Worm (Caenorhabditis elegans): Measurements from ENCODE around the gene nspg-6.
A peak's percentile ranks its signal among the peaks of the same experiment; 100 is the strongest.

The nspg-6 gene

DNA sequence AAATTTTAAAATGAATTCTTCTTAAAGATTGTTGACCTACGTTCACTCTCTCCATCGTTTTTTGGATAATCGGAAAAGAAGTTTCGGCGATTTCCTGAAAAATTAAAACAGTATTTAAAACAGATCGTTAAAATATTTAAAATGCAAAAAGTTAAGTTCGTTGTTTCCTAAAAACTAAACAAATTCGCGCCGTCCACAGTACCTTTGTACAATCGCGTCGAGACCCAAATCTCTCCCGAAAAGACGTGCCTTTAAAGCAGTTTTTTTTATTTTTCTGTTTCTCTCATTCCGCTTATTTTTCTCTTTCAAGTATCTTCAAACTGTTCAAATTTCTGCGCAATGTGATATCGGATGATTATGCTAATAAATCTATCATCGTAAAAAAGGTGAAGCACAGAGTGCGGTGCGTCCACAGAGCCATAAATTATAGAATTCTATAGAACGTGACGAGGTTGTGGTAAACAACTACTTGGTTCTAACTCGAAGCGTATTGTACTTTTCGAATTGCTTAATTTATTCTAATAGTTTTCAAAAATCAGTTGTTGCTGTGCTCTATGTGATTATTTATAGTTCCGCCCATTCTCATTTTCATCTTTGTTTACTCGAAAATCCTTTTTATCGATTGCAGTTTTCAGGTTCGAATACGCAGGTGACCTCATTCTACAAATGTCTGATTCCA lies 4.0 kb downstream of the nspg-6 start, which contains the start of the genes F56C9.6 and F56C9.3:
F56C9.6 (minus strand) TSS at position 112 of the 679 bp plus-strand sequence.
F56C9.3 (plus strand) TSS at position 629 of the 679 bp plus-strand sequence.
- TF ChIP-seq egl-27 (tag; optimal IDR thresholded peaks at IDR 0.05) = no peak
- TF ChIP-seq elt-1 (tag; optimal IDR thresholded peaks at IDR 0.05) = no peak
- TF ChIP-seq nhr-25 (tag; optimal IDR thresholded peaks at IDR 0.05) = no peak
- no peak for TF ChIP-seq sea-2 (GFP tag; optimal IDR thresholded peaks at IDR 0.05)
- no peak for TF ChIP-seq egl-5 (tag; optimal IDR thresholded peaks at IDR 0.05)
- TF ChIP-seq ZK546.5 (tag; optimal IDR thresholded peaks at IDR 0.05) = no peak

DNA sequence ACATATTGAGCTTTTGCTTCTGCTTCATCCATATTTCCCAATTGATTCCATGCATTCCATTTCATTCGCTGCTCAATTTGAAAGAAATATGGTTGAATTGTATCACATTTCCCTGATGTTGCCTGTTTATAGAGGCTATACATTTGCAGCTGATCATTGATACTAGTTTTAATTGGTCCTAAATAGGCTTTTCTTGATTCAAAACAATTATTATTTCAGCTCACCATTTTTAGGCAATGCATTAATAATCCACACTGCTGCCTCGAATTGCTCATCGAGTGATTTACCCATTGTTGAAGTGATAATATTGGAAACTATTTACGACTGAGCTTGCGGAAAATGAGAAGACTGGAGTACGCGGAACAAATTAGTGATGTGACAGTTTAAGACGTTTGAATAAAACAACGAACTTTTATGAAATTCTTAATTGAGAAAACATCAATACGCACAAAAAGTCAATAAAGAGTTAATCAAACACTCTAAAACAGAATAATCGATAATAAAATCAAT lies 6.1 kb downstream of the nspg-6 start, which contains the start of gene acbp-4:
acbp-4 (minus strand) TSS at position 510 of the 510 bp plus-strand sequence.
- peak; percentile 32 for TF ChIP-seq ceh-28 (tag; optimal IDR thresholded peaks at IDR 0.05)
- TF ChIP-seq elt-3 (tag; optimal IDR thresholded peaks at IDR 0.05) = no peak

DNA sequence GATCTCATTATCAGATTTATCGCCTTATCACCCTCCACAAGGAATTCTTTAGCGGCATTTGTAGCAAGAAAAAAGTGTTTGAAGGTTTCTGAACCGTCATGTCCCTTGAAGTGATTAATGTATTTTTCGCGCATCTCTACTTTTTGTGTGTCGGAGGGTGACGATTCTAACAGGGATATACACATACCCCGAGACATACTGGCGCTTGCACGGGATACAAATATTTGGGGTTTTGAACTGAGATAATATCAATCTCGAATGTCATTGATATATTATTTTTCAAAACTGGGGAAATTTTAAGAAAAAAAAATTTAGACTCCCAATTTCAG lies 9.2 kb downstream of the nspg-6 start:
- TF ChIP-seq sea-2 (GFP tag; optimal IDR thresholded peaks at IDR 0.05) (no peak), unc-39 (tag; optimal IDR thresholded peaks at IDR 0.05) (no peak), elt-3 (tag; optimal IDR thresholded peaks at IDR 0.05) (peak in 1 of 3 experiments; percentile 13), hmg-11 (tag; optimal IDR thresholded peaks at IDR 0.05) (no peak), nhr-23 (tag; optimal IDR thresholded peaks at IDR 0.05) (peak; percentile 33), nhr-12 (tag; optimal IDR thresholded peaks at IDR 0.05) (no peak), daf-12 (tag; optimal IDR thresholded peaks at IDR 0.05) (no peak), nhr-25 (tag; optimal IDR thresholded peaks at IDR 0.05) (peak; percentile 30), mml-1 (tag; optimal IDR thresholded peaks at IDR 0.05) (no peak), nhr-43 (tag; optimal IDR thresholded peaks at IDR 0.05; ENCODE audit: poor library complexity, severe bottlenecking) (peak; percentile 43), tbx-2 (tag; optimal IDR thresholded peaks at IDR 0.05) (no peak), nhr-11 (tag; optimal IDR thresholded peaks at IDR 0.05) (no peak), zag-1 (tag; optimal IDR thresholded peaks at IDR 0.05) (no peak), jun-1 (tag; optimal IDR thresholded peaks at IDR 0.05) (no peak)

DNA sequence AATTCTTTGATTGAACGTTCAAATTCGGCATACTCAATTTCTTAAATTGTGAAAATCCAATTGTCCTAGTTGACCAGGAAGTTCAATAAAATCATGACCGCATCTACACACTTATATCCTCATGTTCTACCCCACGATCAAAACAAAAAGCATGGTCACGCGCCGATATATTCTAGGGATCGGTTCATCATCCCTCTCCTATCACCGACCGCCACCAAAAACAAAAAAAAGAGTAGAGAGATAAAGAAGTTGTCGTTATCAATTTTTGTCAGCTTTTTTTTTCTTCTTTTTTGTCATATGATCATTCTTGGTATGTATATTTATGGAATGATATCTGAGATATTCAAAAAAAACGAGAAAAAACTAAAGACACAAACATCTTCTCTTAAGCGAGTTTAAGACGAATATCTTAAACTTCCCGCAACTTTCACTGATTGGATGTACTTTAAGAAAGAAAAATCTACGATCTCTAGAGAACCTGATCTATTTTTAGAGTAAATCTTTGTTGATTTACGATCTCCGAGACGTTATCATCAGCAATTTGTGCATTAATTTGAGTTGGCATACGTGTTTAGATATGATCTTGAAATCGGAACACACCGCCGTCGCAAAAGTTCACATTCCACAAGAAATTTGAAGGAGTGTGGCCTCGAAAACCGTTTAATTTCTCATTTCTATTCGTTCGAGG lies 9.7 kb downstream of the nspg-6 start:
- TF ChIP-seq fkh-2 (tag; optimal IDR thresholded peaks at IDR 0.05) = no peak
- TF ChIP-seq snpc-4 (tag; optimal IDR thresholded peaks at IDR 0.05) = no peak
- peak; percentile 38 for TF ChIP-seq nhr-43 (tag; optimal IDR thresholded peaks at IDR 0.05; ENCODE audit: poor library complexity, severe bottlenecking)
- TF ChIP-seq elt-3 (tag; optimal IDR thresholded peaks at IDR 0.05) = peak in 1 of 3 experiments; percentile 55
- TF ChIP-seq nhr-23 (tag; optimal IDR thresholded peaks at IDR 0.05) = peak; percentile 79
- TF ChIP-seq elt-1 (tag; optimal IDR thresholded peaks at IDR 0.05) = peak; percentile 35
- TF ChIP-seq nfya-1 (tag; optimal IDR thresholded peaks at IDR 0.05; ENCODE audit: insufficient read depth) = peak; percentile 13

DNA sequence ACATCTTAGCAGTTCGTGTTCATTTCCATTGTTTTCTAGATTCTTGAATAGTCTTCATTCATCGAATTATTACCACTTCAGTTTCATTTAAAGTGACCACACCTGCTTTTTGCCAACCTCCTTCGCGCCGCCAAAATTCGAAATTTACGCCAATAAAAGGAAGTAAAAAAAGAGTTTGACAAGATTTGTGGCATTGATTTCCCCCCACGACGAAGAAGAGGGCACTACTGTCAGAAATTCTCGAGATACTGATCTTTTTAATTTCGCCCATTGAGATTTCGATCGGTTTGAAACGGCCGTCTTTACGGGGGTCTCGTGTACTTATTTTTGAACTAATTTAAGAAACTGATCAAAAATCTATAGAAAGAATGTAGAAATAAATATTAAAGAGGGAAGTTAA lies 13.1 kb downstream of the nspg-6 start:
- no peak for TF ChIP-seq ztf-4 (tag; optimal IDR thresholded peaks at IDR 0.05)
- no peak for TF ChIP-seq nhr-76 (tag; optimal IDR thresholded peaks at IDR 0.05)
- TF ChIP-seq nhr-11 (tag; optimal IDR thresholded peaks at IDR 0.05) = no peak
- TF ChIP-seq ceh-28 (tag; optimal IDR thresholded peaks at IDR 0.05) = no peak
- TF ChIP-seq lin-39 (tag; optimal IDR thresholded peaks at IDR 0.05) = no peak
- TF ChIP-seq aly-2 (tag; optimal IDR thresholded peaks at IDR 0.05) = no peak
- peak; percentile 22 for TF ChIP-seq nhr-25 (tag; optimal IDR thresholded peaks at IDR 0.05)
- TF ChIP-seq eor-1 (tag; optimal IDR thresholded peaks at IDR 0.05) = no peak
- TF ChIP-seq ZK546.5 (tag; optimal IDR thresholded peaks at IDR 0.05) = no peak
- peak; percentile 83 for TF ChIP-seq elt-1 (tag; optimal IDR thresholded peaks at IDR 0.05)
- no peak for TF ChIP-seq ama-1 (optimal IDR thresholded peaks at IDR 0.05)

DNA sequence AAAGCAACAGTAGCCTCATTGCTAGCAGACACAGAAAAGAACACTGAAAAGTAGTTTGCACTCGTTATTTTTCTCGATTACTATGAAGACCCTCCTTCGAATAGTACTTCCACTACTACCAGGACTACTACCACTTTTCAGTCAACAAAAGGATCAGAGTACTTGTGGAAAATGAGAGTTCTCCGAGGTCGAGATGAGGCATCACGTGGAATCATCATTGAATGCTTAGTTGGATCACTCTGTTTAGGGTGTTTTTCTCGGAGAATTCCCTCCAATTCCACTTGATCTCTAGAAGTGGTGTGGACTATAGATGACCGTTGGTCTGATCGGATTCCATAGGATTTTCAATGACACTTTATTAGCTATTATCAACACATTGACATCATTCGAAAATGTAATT lies 14.0 kb downstream of the nspg-6 start:
- TF ChIP-seq ceh-82 (tag; optimal IDR thresholded peaks at IDR 0.05) = no peak
- TF ChIP-seq ama-1 (optimal IDR thresholded peaks at IDR 0.05) = no peak
- TF ChIP-seq lin-15B (tag; optimal IDR thresholded peaks at IDR 0.05) = no peak
- TF ChIP-seq nhr-76 (tag; optimal IDR thresholded peaks at IDR 0.05) = no peak
